Fruit fly (Drosophila melanogaster): ENCODE results near the gene CG34398.

The CG34398 gene

DNA sequence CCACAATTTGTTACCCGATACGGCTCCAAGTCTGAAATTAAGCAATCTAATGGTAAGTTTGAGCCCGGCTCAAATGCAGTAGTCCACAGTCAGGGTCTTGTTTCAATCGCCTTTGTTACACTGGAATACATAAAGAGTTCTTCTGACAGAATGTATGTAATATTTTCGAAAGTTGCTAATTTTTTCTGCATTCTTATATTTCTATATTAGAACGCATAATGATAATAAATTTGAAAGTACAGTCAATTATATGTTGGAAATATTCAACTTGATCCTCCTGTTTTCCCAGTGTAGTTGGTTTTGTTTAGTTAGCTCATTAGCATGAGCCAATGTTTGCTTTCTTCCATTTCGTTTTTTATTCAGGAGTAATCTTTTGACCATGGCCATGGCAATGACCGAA lies 24.8 kb downstream of the CG34398 start:
- no peak for TF ChIP-seq CG9948 (tag; optimal IDR thresholded peaks at IDR 0.05)
- peak; percentile 60 for TF ChIP-seq CG8301 (tag; optimal IDR thresholded peaks at IDR 0.05)
- TF ChIP-seq CG12605 (GFP tag; IDR thresholded peaks at IDR 0.05), result no peak
- peak; percentile 50; the same call in 2 of the 3 replicates for TF ChIP-seq CG4496 (GFP tag; IDR thresholded peaks at IDR 0.05)
- no peak for TF ChIP-seq rn (GFP tag; IDR thresholded peaks at IDR 0.05)
- no peak for TF ChIP-seq CG14655 (GFP tag; optimal IDR thresholded peaks at IDR 0.05)

dm6 chr2L:8931176-8931575 lies 32.6 kb downstream of the CG34398 start:
- TF ChIP-seq Ets98B (GFP tag; IDR thresholded peaks at IDR 0.05), result no peak
- TF ChIP-seq CG15710 (tag; optimal IDR thresholded peaks at IDR 0.05), result no peak
- no peak for TF ChIP-seq EcR (GFP tag; optimal IDR thresholded peaks at IDR 0.05)
- TF ChIP-seq D1 (tag; optimal IDR thresholded peaks at IDR 0.05), result no peak
- no peak for TF ChIP-seq CG10348 (GFP tag; IDR thresholded peaks at IDR 0.05)
- no peak for TF ChIP-seq CG4496 (GFP tag; IDR thresholded peaks at IDR 0.05)
- no peak for TF ChIP-seq CG8301 (tag; optimal IDR thresholded peaks at IDR 0.05)
- TF ChIP-seq fd96Ca (GFP tag; IDR thresholded peaks at IDR 0.05), result no peak
- no peak for TF ChIP-seq CG12605 (GFP tag; IDR thresholded peaks at IDR 0.05)
- no peak for TF ChIP-seq CG32121 (GFP tag; IDR thresholded peaks at IDR 0.05)

DNA sequence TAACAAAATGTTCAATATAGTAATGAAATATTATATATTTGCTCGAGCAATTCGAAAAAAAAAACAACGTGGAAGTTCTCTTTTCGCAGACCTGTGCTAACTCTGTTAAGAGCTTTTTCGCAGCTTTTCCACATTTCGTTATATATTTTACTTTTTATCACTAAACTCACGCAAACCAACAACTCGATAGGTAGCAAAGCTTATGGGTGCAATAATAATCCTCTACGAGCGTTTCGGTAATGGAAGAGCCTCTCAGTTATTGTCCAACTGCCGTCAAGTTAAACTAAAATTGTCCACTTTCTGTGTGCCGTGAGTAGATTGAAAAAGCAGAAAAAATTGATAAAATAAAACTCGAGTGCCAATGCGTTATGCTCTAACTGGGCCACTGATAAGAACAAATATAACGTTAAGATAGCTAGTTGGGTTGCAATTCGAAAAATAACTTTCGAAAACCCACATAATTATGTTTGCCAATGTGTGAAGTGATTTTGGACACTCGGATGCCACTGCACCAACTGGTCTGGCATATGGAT lies 35.2 kb downstream of the CG34398 start, which contains the start of gene Tsp29Fa:
Gene Tsp29Fa, plus strand, starts transcription at position 253 of the 533 bp plus-strand sequence.
- no peak for TF ChIP-seq CG8159 (tag; optimal IDR thresholded peaks at IDR 0.05)
- no peak for TF ChIP-seq Ets98B (GFP tag; IDR thresholded peaks at IDR 0.05)
- TF ChIP-seq CG9948 (tag; optimal IDR thresholded peaks at IDR 0.05), result no peak
- TF ChIP-seq CG17806 (tag; optimal IDR thresholded peaks at IDR 0.05), result no peak
- TF ChIP-seq CG12605 (GFP tag; IDR thresholded peaks at IDR 0.05), result no peak
- no peak for TF ChIP-seq CG32121 (GFP tag; IDR thresholded peaks at IDR 0.05)

dm6 chr2L:8937003-8937402 lies 38.4 kb downstream of the CG34398 start, which contains the start of gene Tsp29Fb:
Gene Tsp29Fb (plus strand): TSS chr2L:8937390.
- TF ChIP-seq CG12605 (GFP tag; IDR thresholded peaks at IDR 0.05) (no peak), CG9948 (tag; optimal IDR thresholded peaks at IDR 0.05) (no peak), gl (tag; optimal IDR thresholded peaks at IDR 0.05) (no peak), D1 (tag; optimal IDR thresholded peaks at IDR 0.05) (no peak), CG10348 (GFP tag; IDR thresholded peaks at IDR 0.05) (no peak), CG15710 (tag; optimal IDR thresholded peaks at IDR 0.05) (no peak), CG13204 (GFP tag; optimal IDR thresholded peaks at IDR 0.05) (no peak), CG34367 (tag; optimal IDR thresholded peaks at IDR 0.05) (no peak), Pif1B (GFP tag; optimal IDR thresholded peaks at IDR 0.05) (peak; percentile 18), CG32121 (GFP tag; IDR thresholded peaks at IDR 0.05) (no peak), Snoo (tag; optimal IDR thresholded peaks at IDR 0.05) (peak; percentile 62), rn (GFP tag; IDR thresholded peaks at IDR 0.05) (no peak), CG8301 (tag; optimal IDR thresholded peaks at IDR 0.05) (no peak), Ets98B (GFP tag; IDR thresholded peaks at IDR 0.05) (peak; percentile 36), EcR (GFP tag; optimal IDR thresholded peaks at IDR 0.05) (no peak), fd96Ca (GFP tag; IDR thresholded peaks at IDR 0.05) (no peak), CG4496 (GFP tag; IDR thresholded peaks at IDR 0.05) (0 out of 3 replicates have a peak, but pooled peaks have one; percentile 31), CG17806 (tag; optimal IDR thresholded peaks at IDR 0.05) (no peak), CG14655 (GFP tag; optimal IDR thresholded peaks at IDR 0.05) (no peak), Pif1A (GFP tag; optimal IDR thresholded peaks at IDR 0.05) (peak; percentile 48), CG8159 (tag; optimal IDR thresholded peaks at IDR 0.05) (peak; percentile 59)

dm6 chr2L:8937837-8938413 lies 39.3 kb downstream of the CG34398 start:
- no peak for TF ChIP-seq Pif1A (GFP tag; optimal IDR thresholded peaks at IDR 0.05)
- TF ChIP-seq CG32121 (GFP tag; IDR thresholded peaks at IDR 0.05), result no peak
- no peak for TF ChIP-seq Ets98B (GFP tag; IDR thresholded peaks at IDR 0.05)
- TF ChIP-seq EcR (GFP tag; optimal IDR thresholded peaks at IDR 0.05), result no peak
- TF ChIP-seq CG4496 (GFP tag; IDR thresholded peaks at IDR 0.05), result no peak
- TF ChIP-seq fd96Ca (GFP tag; IDR thresholded peaks at IDR 0.05), result no peak
- TF ChIP-seq CG14655 (GFP tag; optimal IDR thresholded peaks at IDR 0.05), result no peak
- TF ChIP-seq CG10348 (GFP tag; IDR thresholded peaks at IDR 0.05), result no peak
- TF ChIP-seq D1 (tag; optimal IDR thresholded peaks at IDR 0.05), result no peak
- TF ChIP-seq CG34367 (tag; optimal IDR thresholded peaks at IDR 0.05), result no peak
- no peak for TF ChIP-seq rn (GFP tag; IDR thresholded peaks at IDR 0.05)

- no peak for TF ChIP-seq rn (GFP tag; IDR thresholded peaks at IDR 0.05)
- TF ChIP-seq CG8301 (tag; optimal IDR thresholded peaks at IDR 0.05), result no peak
- no peak for TF ChIP-seq CG34367 (tag; optimal IDR thresholded peaks at IDR 0.05)
- TF ChIP-seq CG8159 (tag; optimal IDR thresholded peaks at IDR 0.05), result no peak
- TF ChIP-seq CG9948 (tag; optimal IDR thresholded peaks at IDR 0.05), result no peak
- no peak for TF ChIP-seq CG13204 (GFP tag; optimal IDR thresholded peaks at IDR 0.05)
Observed at dm6 chr2L:8940680-8941079, 42.1 kb downstream of the CG34398 start.

Data from whole organism, pupa.